Worm (Caenorhabditis elegans) whole organism, L2 larva: ENCODE measurements around the gene F07C4.10.

ENCODE experiments used
- C34F6.9 ChIP-seq: fragments of 150-350 bp; optimal IDR thresholded peaks from 2 replicates; lab custom pipeline; 2014; ENCODE audit warnings: missing biosample characterization, missing genetic modification characterization
- R02D3.7 ChIP-seq: fragments of 150-350 bp; optimal IDR thresholded peaks from 2 replicates; lab custom pipeline; 2014; ENCODE audit warnings: missing biosample characterization, missing genetic modification characterization
- aly-2 ChIP-seq: fragments of 150-350 bp; optimal IDR thresholded peaks from 2 replicates; lab custom pipeline; 2014; ENCODE audit warnings: missing biosample characterization, missing genetic modification characterization
- ceh-16 ChIP-seq: fragments of 150-350 bp; optimal IDR thresholded peaks from 2 replicates; lab custom pipeline; 2014; ENCODE audit warnings: missing biosample characterization, missing genetic modification characterization
- ceh-82 ChIP-seq: fragments of 150-350 bp; optimal IDR thresholded peaks from 2 replicates; lab custom pipeline; 2014; ENCODE audit warnings: missing biosample characterization, missing genetic modification characterization
- crh-2 ChIP-seq: sonication (generic microtip); optimal IDR thresholded peaks from 2 replicates; lab custom pipeline; 2017; ENCODE audit warnings: missing biosample characterization, missing genetic modification characterization
- egl-27 ChIP-seq: sonication (generic microtip); optimal IDR thresholded peaks from 3 replicates; lab custom pipeline; 2017; ENCODE audit warnings: missing biosample characterization, missing genetic modification reagents, missing genetic modification characterization
- elt-1 ChIP-seq: fragments of 150-350 bp; optimal IDR thresholded peaks from 2 replicates; lab custom pipeline; 2014; ENCODE audit warnings: missing biosample characterization, missing genetic modification characterization
- elt-3 ChIP-seq: sonication (generic microtip); optimal IDR thresholded peaks from 2 replicates; lab custom pipeline; 2017; ENCODE audit warnings: missing biosample characterization, missing genetic modification characterization
- fos-1 ChIP-seq: fragments of 150-350 bp; optimal IDR thresholded peaks from 2 replicates; lab custom pipeline; 2014; ENCODE audit warnings: missing biosample characterization, missing genetic modification characterization
- lin-11 ChIP-seq: fragments of 150-350 bp; sonication (generic microtip); optimal IDR thresholded peaks from 2 replicates; lab custom pipeline; 2014; ENCODE audit warnings: missing biosample characterization, missing genetic modification characterization, inconsistent platforms, mixed read lengths
- lin-39 ChIP-seq: fragments of 150-350 bp; optimal IDR thresholded peaks from 2 replicates; lab custom pipeline; 2014; ENCODE audit warnings: missing biosample characterization, missing genetic modification reagents, missing genetic modification characterization
- lsy-2 ChIP-seq, 2 experiments: fragments of 150-350 bp in 1 of 2; sonication (generic microtip) in 1 of 2; optimal IDR thresholded peaks; 2 replicates each; lab custom pipeline; 2014 to 2017; ENCODE audit warnings: missing biosample characterization in 2 of 2, missing genetic modification characterization in 2 of 2
- mab-5 ChIP-seq: fragments of 150-350 bp; optimal IDR thresholded peaks from 2 replicates; lab custom pipeline; 2014; ENCODE audit warnings: missing biosample characterization, missing genetic modification characterization
- mbf-1 ChIP-seq: sonication (generic microtip); optimal IDR thresholded peaks from 2 replicates; lab custom pipeline; 2017; ENCODE audit warnings: missing biosample characterization, missing genetic modification characterization
- mdl-1 ChIP-seq, 2 experiments: fragments of 150-350 bp in 1 of 2; sonication (generic microtip) in 1 of 2; optimal IDR thresholded peaks; 2 replicates each; lab custom pipeline; 2017; ENCODE audit warnings: missing biosample characterization in 2 of 2, missing genetic modification characterization in 2 of 2
- nhr-10 ChIP-seq: sonication (generic microtip); optimal IDR thresholded peaks from 2 replicates; lab custom pipeline; 2017; ENCODE audit warnings: missing biosample characterization, missing genetic modification characterization
- nhr-11 ChIP-seq: fragments of 150-350 bp; optimal IDR thresholded peaks from 2 replicates; lab custom pipeline; 2014; ENCODE audit warnings: missing biosample characterization, missing genetic modification characterization
- nhr-21 ChIP-seq: fragments of 150-350 bp; optimal IDR thresholded peaks from 2 replicates; lab custom pipeline; 2014; ENCODE audit warnings: missing biosample characterization, missing genetic modification characterization
- nhr-23 ChIP-seq: fragments of 150-350 bp; optimal IDR thresholded peaks from 2 replicates; lab custom pipeline; 2014; ENCODE audit warnings: missing biosample characterization, missing genetic modification reagents, missing genetic modification characterization
- nhr-237 ChIP-seq: fragments of 150-350 bp; optimal IDR thresholded peaks from 2 replicates; lab custom pipeline; 2014; ENCODE audit warnings: missing biosample characterization, missing genetic modification characterization
- nhr-6 ChIP-seq: fragments of 150-350 bp; optimal IDR thresholded peaks from 2 replicates; lab custom pipeline; 2014; ENCODE audit warnings: missing biosample characterization, missing genetic modification characterization
- nhr-77 ChIP-seq: fragments of 150-350 bp; optimal IDR thresholded peaks from 2 replicates; lab custom pipeline; 2014; ENCODE audit warnings: missing biosample characterization, missing genetic modification characterization
- peb-1 ChIP-seq: fragments of 150-350 bp; optimal IDR thresholded peaks from 2 replicates; lab custom pipeline; 2014; ENCODE audit warnings: missing biosample characterization, missing genetic modification characterization
- sem-4 ChIP-seq: fragments of 150-350 bp; optimal IDR thresholded peaks from 2 replicates; lab custom pipeline; 2014; ENCODE audit warnings: missing biosample characterization, missing genetic modification reagents, missing genetic modification characterization
- skn-1 ChIP-seq: sonication (generic microtip); optimal IDR thresholded peaks from 2 replicates; lab custom pipeline; 2017; ENCODE audit warnings: missing biosample characterization, missing genetic modification characterization
- sma-9 ChIP-seq, 2 experiments: fragments of 150-350 bp in 1 of 2; sonication (generic microtip) in 1 of 2; optimal IDR thresholded peaks; 2 replicates each; lab custom pipeline; 2014 to 2016; ENCODE audit warnings: missing genetic modification characterization in 2 of 2, mild to moderate bottlenecking in 1 of 2, missing biosample characterization in 1 of 2, missing compliant biosample characterization in 1 of 2, missing genetic modification reagents in 1 of 2, moderate library complexity in 1 of 2
- snpc-4 ChIP-seq: fragments of 150-350 bp; optimal IDR thresholded peaks from 2 replicates; lab custom pipeline; 2014; ENCODE audit warnings: missing biosample characterization, missing genetic modification characterization
- unc-39 ChIP-seq: fragments of 150-350 bp; optimal IDR thresholded peaks from 2 replicates; lab custom pipeline; 2014; ENCODE audit warnings: missing biosample characterization, missing genetic modification characterization
- unc-55 ChIP-seq: fragments of 150-350 bp; sonication (generic microtip); optimal IDR thresholded peaks from 3 replicates; lab custom pipeline; 2014; ENCODE audit warnings: missing biosample characterization, missing genetic modification reagents, missing genetic modification characterization
- ztf-1 ChIP-seq: fragments of 200-800 bp; sonication (Bioruptor generic); conservative IDR thresholded peaks from 2 replicates; pipeline ENCODE4 v1.3.6; 2022; ENCODE audit warnings: missing genetic modification characterization, missing compliant biosample characterization
- ztf-4 ChIP-seq: fragments of 150-350 bp; optimal IDR thresholded peaks from 2 replicates; lab custom pipeline; 2014; ENCODE audit warnings: missing biosample characterization, missing genetic modification characterization

Gene F07C4.10

ce11 chrV:7675904-7676303 is 36.2 kb upstream of the F07C4.10 start, which contains the start of gene C12D5.3:
C12D5.3 (plus strand) TSS chrV:7676204.
- no peak for TF ChIP-seq mdl-1 (tag; optimal IDR thresholded peaks at IDR 0.05; lab: Kevin White, UChicago)
- TF ChIP-seq ztf-1, result no peak
- no peak for TF ChIP-seq lin-11
- TF ChIP-seq crh-2 (tag; lab: Kevin White, UChicago), result no peak

ce11 chrV:7672258-7672657 is 32.6 kb upstream of the F07C4.10 start, which contains the start of gene C12D5.4:
C12D5.4 (plus strand) TSS chrV:7672558.
- TF ChIP-seq nhr-77 (tag; lab: Kevin White, UChicago) (no peak), snpc-4 (tag; lab: Kevin White, UChicago) (no peak), fos-1 (tag; lab: Kevin White, UChicago) (no peak), R02D3.7 (no peak), sem-4 (tag; lab: Kevin White, UChicago) (no peak), nhr-10 (tag; lab: Kevin White, UChicago) (no peak), lin-11 (no peak), sma-9 (GFP tag; optimal IDR thresholded peaks at IDR 0.05; lab: Kevin White, UChicago) (no peak), sma-9 (tag; optimal IDR thresholded peaks at IDR 0.05; lab: Kevin White, UChicago) (no peak), unc-39 (tag; lab: Kevin White, UChicago) (no peak), ceh-16 (tag; lab: Kevin White, UChicago) (no peak), mbf-1 (tag; lab: Kevin White, UChicago) (no peak), elt-1 (no peak), lin-39 (tag; lab: Kevin White, UChicago) (no peak), crh-2 (tag; lab: Kevin White, UChicago) (no peak), mab-5 (tag; lab: Kevin White, UChicago) (no peak), nhr-23 (tag; lab: Kevin White, UChicago) (no peak), nhr-237 (no peak)

ce11 chrV:7667940-7668339 is 28.3 kb upstream of the F07C4.10 start, which contains the start of gene C12D5.5:
C12D5.5 (plus strand) TSS chrV:7668240.
- TF ChIP-seq mbf-1 (tag; lab: Kevin White, UChicago), result no peak
- no peak for TF ChIP-seq ztf-4 (tag; lab: Kevin White, UChicago)
- no peak for TF ChIP-seq ceh-16 (tag; lab: Kevin White, UChicago)
- no peak for TF ChIP-seq nhr-21 (tag; lab: Kevin White, UChicago)
- TF ChIP-seq elt-3, result no peak

- no peak for TF ChIP-seq C34F6.9 (tag; lab: Kevin White, UChicago)
- no peak for TF ChIP-seq crh-2 (tag; lab: Kevin White, UChicago)
- no peak for TF ChIP-seq mdl-1 (tag; optimal IDR thresholded peaks at IDR 0.05; lab: Kevin White, UChicago)
- no peak for TF ChIP-seq mbf-1 (tag; lab: Kevin White, UChicago)
- no peak for TF ChIP-seq lin-39 (tag; lab: Kevin White, UChicago)
- TF ChIP-seq unc-39 (tag; lab: Kevin White, UChicago), result no peak
- no peak for TF ChIP-seq lsy-2 (tag; optimal IDR thresholded peaks at IDR 0.05; lab: Kevin White, UChicago)
- TF ChIP-seq unc-55 (GFP tag; lab: Kevin White, UChicago), result no peak
- no peak for TF ChIP-seq mab-5 (tag; lab: Kevin White, UChicago)
- TF ChIP-seq aly-2 (tag; lab: Kevin White, UChicago), result no peak
- no peak for TF ChIP-seq nhr-10 (tag; lab: Kevin White, UChicago)
- TF ChIP-seq R02D3.7, result no peak
- no peak for TF ChIP-seq nhr-11 (tag; lab: Kevin White, UChicago)
- no peak for TF ChIP-seq nhr-23 (tag; lab: Kevin White, UChicago)
- no peak for TF ChIP-seq peb-1 (tag; lab: Kevin White, UChicago)
- no peak for TF ChIP-seq nhr-6 (tag; lab: Kevin White, UChicago)
- TF ChIP-seq nhr-77 (tag; lab: Kevin White, UChicago), result no peak
- no peak for TF ChIP-seq skn-1 (tag; lab: Kevin White, UChicago)
- TF ChIP-seq ceh-82 (tag; lab: Kevin White, UChicago), result no peak
- TF ChIP-seq elt-3, result no peak
These were observed 13.9 kb upstream of the F07C4.10 start, which contains the start of gene srh-200 for ce11 chrV:7653567-7653966. srh-200 (minus strand) TSS chrV:7653667.

ce11 chrV:7651757-7652156 is 12.1 kb upstream of the F07C4.10 start, which contains the start of gene srh-234:
srh-234 (minus strand) TSS chrV:7651857.
- TF ChIP-seq ceh-82 (tag; lab: Kevin White, UChicago) (no peak), sem-4 (tag; lab: Kevin White, UChicago) (no peak), egl-27 (no peak), R02D3.7 (no peak)
